Worm (Caenorhabditis elegans) whole organism, L4/young adult: ENCODE data around the gene tre-3.

Experiments
- W03F9.2 ChIP-seq: fragments of 150-350 bp; optimal IDR thresholded peaks from 2 replicates; lab custom pipeline; 2014; ENCODE audit warnings: missing biosample characterization, missing genetic modification characterization
- dao-5 ChIP-seq: sonication (generic microtip); optimal IDR thresholded peaks from 2 replicates; lab custom pipeline; 2016; ENCODE audit warnings: missing genotype, missing genetic modification characterization, moderate library complexity, missing compliant biosample characterization
- him-1 ChIP-seq: sonication (generic microtip); optimal IDR thresholded peaks from 2 replicates; lab custom pipeline; 2016; ENCODE audit warnings: missing genotype, missing genetic modification reagents, missing genetic modification characterization, missing compliant biosample characterization

tre-3 gene

ce11 chrV:11715797-11716196 is at the start of gene tre-3:
tre-3 (minus strand) TSS chrV:11715903.
- TF ChIP-seq W03F9.2 (tag; lab: Kevin White, UChicago) = no peak
- no peak for TF ChIP-seq dao-5 (tag; lab: Kevin White, UChicago)
- no peak for TF ChIP-seq him-1 (tag; lab: Kevin White, UChicago)

ce11 chrV:11764373-11764954 is 48.8 kb upstream of the tre-3 start, which contains the start of the genes F55A11.1 and syx-5:
F55A11.1 (minus strand) TSS chrV:11764385.
syx-5 (plus strand) TSS chrV:11764904.
- TF ChIP-seq dao-5 (tag; lab: Kevin White, UChicago) = no peak
- TF ChIP-seq W03F9.2 (tag; lab: Kevin White, UChicago) = peak; percentile 87
- peak; percentile 69 for TF ChIP-seq him-1 (tag; lab: Kevin White, UChicago)

- TF ChIP-seq him-1 (tag; lab: Kevin White, UChicago) (no peak), W03F9.2 (tag; lab: Kevin White, UChicago) (no peak), dao-5 (tag; lab: Kevin White, UChicago) (no peak)
These were observed 47.2 kb upstream of the tre-3 start, which contains the start of gene T04F3.4 for ce11 chrV:11762863-11763262. T04F3.4 (minus strand) TSS chrV:11763049.

ce11 chrV:11760371-11760770 is 44.7 kb upstream of the tre-3 start, which contains the start of gene T04F3.5:
T04F3.5 (plus strand) TSS chrV:11760671.
- no peak for TF ChIP-seq W03F9.2 (tag; lab: Kevin White, UChicago)
- no peak for TF ChIP-seq him-1 (tag; lab: Kevin White, UChicago)
- TF ChIP-seq dao-5 (tag; lab: Kevin White, UChicago) = no peak

ce11 chrV:11758635-11759034 is 42.9 kb upstream of the tre-3 start, which contains the start of gene T04F3.3:
T04F3.3 (plus strand) TSS chrV:11758935.
- TF ChIP-seq him-1 (tag; lab: Kevin White, UChicago) (no peak), dao-5 (tag; lab: Kevin White, UChicago) (no peak), W03F9.2 (tag; lab: Kevin White, UChicago) (no peak)

- TF ChIP-seq W03F9.2 (tag; lab: Kevin White, UChicago) (no peak), dao-5 (tag; lab: Kevin White, UChicago) (no peak), him-1 (tag; lab: Kevin White, UChicago) (no peak)
These were observed 41.7 kb upstream of the tre-3 start, which contains the start of gene smoc-1 for ce11 chrV:11757358-11757757. smoc-1 (plus strand) TSS chrV:11757658.

ce11 chrV:11755848-11756247 is 40.1 kb upstream of the tre-3 start:
- TF ChIP-seq W03F9.2 (tag; lab: Kevin White, UChicago) (no peak), dao-5 (tag; lab: Kevin White, UChicago) (no peak), him-1 (tag; lab: Kevin White, UChicago) (no peak)

ce11 chrV:11751480-11751879 is 35.8 kb upstream of the tre-3 start:
- no peak for TF ChIP-seq W03F9.2 (tag; lab: Kevin White, UChicago)
- TF ChIP-seq dao-5 (tag; lab: Kevin White, UChicago) = no peak
- no peak for TF ChIP-seq him-1 (tag; lab: Kevin White, UChicago)

- TF ChIP-seq him-1 (tag; lab: Kevin White, UChicago) (no peak), dao-5 (tag; lab: Kevin White, UChicago) (no peak), W03F9.2 (tag; lab: Kevin White, UChicago) (no peak)
These were observed 25.4 kb upstream of the tre-3 start for ce11 chrV:11741078-11741477.

ce11 chrV:11739820-11740219 is 24.1 kb upstream of the tre-3 start, which contains the start of gene T04F3.1:
T04F3.1 (plus strand) TSS chrV:11740065.
- no peak for TF ChIP-seq him-1 (tag; lab: Kevin White, UChicago)
- TF ChIP-seq dao-5 (tag; lab: Kevin White, UChicago) = no peak
- no peak for TF ChIP-seq W03F9.2 (tag; lab: Kevin White, UChicago)

ce11 chrV:11737333-11737732 is 21.6 kb upstream of the tre-3 start:
- TF ChIP-seq him-1 (tag; lab: Kevin White, UChicago) = no peak
- no peak for TF ChIP-seq dao-5 (tag; lab: Kevin White, UChicago)
- no peak for TF ChIP-seq W03F9.2 (tag; lab: Kevin White, UChicago)

- TF ChIP-seq him-1 (tag; lab: Kevin White, UChicago) (no peak), W03F9.2 (tag; lab: Kevin White, UChicago) (no peak), dao-5 (tag; lab: Kevin White, UChicago) (no peak)
These were observed 21.2 kb upstream of the tre-3 start, which contains the start of gene spe-42 for ce11 chrV:11736896-11737295. spe-42 (minus strand) TSS chrV:11736996.

ce11 chrV:11733460-11733859 is 17.8 kb upstream of the tre-3 start, which contains the start of gene npp-22:
npp-22 (minus strand) TSS chrV:11733472.
- TF ChIP-seq dao-5 (tag; lab: Kevin White, UChicago) = no peak
- TF ChIP-seq W03F9.2 (tag; lab: Kevin White, UChicago) = no peak
- TF ChIP-seq him-1 (tag; lab: Kevin White, UChicago) = no peak
